Fruit fly (Drosophila melanogaster): ENCODE data around the gene Fntb.

Fntb gene

dm6 chr3R:16432665-16433065 lies at the start of gene Fntb:
TSS of gene Fntb (plus strand) at chr3R:16432998.
- TF ChIP-seq usp (GFP tag; optimal IDR thresholded peaks at IDR 0.05) (no peak), CG8478 (optimal IDR thresholded peaks at IDR 0.05) (no peak), Dll (optimal IDR thresholded peaks at IDR 0.05) (no peak)

- no peak for TF ChIP-seq psq (optimal IDR thresholded peaks at IDR 0.05)
- no peak for TF ChIP-seq CG8478 (optimal IDR thresholded peaks at IDR 0.05)
- no peak for TF ChIP-seq EcR (GFP tag; optimal IDR thresholded peaks at IDR 0.05)
- no peak for TF ChIP-seq pan (optimal IDR thresholded peaks at IDR 0.05)
- no peak for TF ChIP-seq Dll (optimal IDR thresholded peaks at IDR 0.05)
- no peak for TF ChIP-seq usp (GFP tag; optimal IDR thresholded peaks at IDR 0.05)
Observed at dm6 chr3R:16385586-16385985, 47.2 kb upstream of the Fntb start.

dm6 chr3R:16387039-16387438 lies 45.8 kb upstream of the Fntb start:
- TF ChIP-seq pan (optimal IDR thresholded peaks at IDR 0.05) (no peak), psq (optimal IDR thresholded peaks at IDR 0.05) (no peak), usp (GFP tag; optimal IDR thresholded peaks at IDR 0.05) (no peak), CG8478 (optimal IDR thresholded peaks at IDR 0.05) (no peak), EcR (GFP tag; optimal IDR thresholded peaks at IDR 0.05) (no peak), Dll (optimal IDR thresholded peaks at IDR 0.05) (no peak)

- TF ChIP-seq usp (GFP tag; optimal IDR thresholded peaks at IDR 0.05) (no peak), CG8478 (optimal IDR thresholded peaks at IDR 0.05) (no peak), EcR (GFP tag; optimal IDR thresholded peaks at IDR 0.05) (no peak), Dll (optimal IDR thresholded peaks at IDR 0.05) (no peak), psq (optimal IDR thresholded peaks at IDR 0.05) (no peak), pan (optimal IDR thresholded peaks at IDR 0.05) (no peak)
Observed at dm6 chr3R:16389117-16389516, 43.7 kb upstream of the Fntb start.

dm6 chr3R:16394531-16394930 lies 38.3 kb upstream of the Fntb start:
- TF ChIP-seq usp (GFP tag; optimal IDR thresholded peaks at IDR 0.05) (no peak), Dll (optimal IDR thresholded peaks at IDR 0.05) (no peak), pan (optimal IDR thresholded peaks at IDR 0.05) (no peak), CG8478 (optimal IDR thresholded peaks at IDR 0.05) (no peak), psq (optimal IDR thresholded peaks at IDR 0.05) (no peak), EcR (GFP tag; optimal IDR thresholded peaks at IDR 0.05) (no peak)

- TF ChIP-seq EcR (GFP tag; optimal IDR thresholded peaks at IDR 0.05) = no peak
Observed at dm6 chr3R:16395448-16395847, 37.4 kb upstream of the Fntb start.

- TF ChIP-seq CG8478 (optimal IDR thresholded peaks at IDR 0.05) (no peak), pan (optimal IDR thresholded peaks at IDR 0.05) (no peak), EcR (GFP tag; optimal IDR thresholded peaks at IDR 0.05) (no peak), Dll (optimal IDR thresholded peaks at IDR 0.05) (no peak), usp (GFP tag; optimal IDR thresholded peaks at IDR 0.05) (no peak), psq (optimal IDR thresholded peaks at IDR 0.05) (no peak)
Observed at dm6 chr3R:16396565-16396964, 36.2 kb upstream of the Fntb start.

dm6 chr3R:16403023-16403733 lies 29.6 kb upstream of the Fntb start, which contains the start of gene ss:
TSS of gene ss (minus strand) at chr3R:16403690.
- TF ChIP-seq EcR (GFP tag; optimal IDR thresholded peaks at IDR 0.05) (no peak), usp (GFP tag; optimal IDR thresholded peaks at IDR 0.05) (no peak), pan (optimal IDR thresholded peaks at IDR 0.05) (no peak), CG8478 (optimal IDR thresholded peaks at IDR 0.05) (peak; percentile 66)

- TF ChIP-seq CG8478 (optimal IDR thresholded peaks at IDR 0.05) (peak; percentile 57), usp (GFP tag; optimal IDR thresholded peaks at IDR 0.05) (no peak), psq (optimal IDR thresholded peaks at IDR 0.05) (no peak)
Observed at dm6 chr3R:16403734-16404057, 29.1 kb upstream of the Fntb start.

- no peak for TF ChIP-seq usp (GFP tag; optimal IDR thresholded peaks at IDR 0.05)
- TF ChIP-seq EcR (GFP tag; optimal IDR thresholded peaks at IDR 0.05) = no peak
- no peak for TF ChIP-seq CG8478 (optimal IDR thresholded peaks at IDR 0.05)
- TF ChIP-seq Dll (optimal IDR thresholded peaks at IDR 0.05) = no peak
- TF ChIP-seq psq (optimal IDR thresholded peaks at IDR 0.05) = no peak
- no peak for TF ChIP-seq pan (optimal IDR thresholded peaks at IDR 0.05)
Observed at dm6 chr3R:16406618-16407017, 26.2 kb upstream of the Fntb start.

- no peak for TF ChIP-seq Dll (optimal IDR thresholded peaks at IDR 0.05)
- no peak for TF ChIP-seq psq (optimal IDR thresholded peaks at IDR 0.05)
- TF ChIP-seq EcR (GFP tag; optimal IDR thresholded peaks at IDR 0.05) = no peak
- no peak for TF ChIP-seq CG8478 (optimal IDR thresholded peaks at IDR 0.05)
- TF ChIP-seq usp (GFP tag; optimal IDR thresholded peaks at IDR 0.05) = no peak
- no peak for TF ChIP-seq pan (optimal IDR thresholded peaks at IDR 0.05)
Observed at dm6 chr3R:16408434-16408833, 24.4 kb upstream of the Fntb start.

- no peak for TF ChIP-seq CG8478 (optimal IDR thresholded peaks at IDR 0.05)
- TF ChIP-seq usp (GFP tag; optimal IDR thresholded peaks at IDR 0.05) = no peak
- no peak for TF ChIP-seq psq (optimal IDR thresholded peaks at IDR 0.05)
- TF ChIP-seq pan (optimal IDR thresholded peaks at IDR 0.05) = no peak
- no peak for TF ChIP-seq Dll (optimal IDR thresholded peaks at IDR 0.05)
- no peak for TF ChIP-seq EcR (GFP tag; optimal IDR thresholded peaks at IDR 0.05)
Observed at dm6 chr3R:16410706-16411105, 22.1 kb upstream of the Fntb start.

- TF ChIP-seq psq (optimal IDR thresholded peaks at IDR 0.05) (no peak), usp (GFP tag; optimal IDR thresholded peaks at IDR 0.05) (no peak), Dll (optimal IDR thresholded peaks at IDR 0.05) (no peak), pan (optimal IDR thresholded peaks at IDR 0.05) (no peak), EcR (GFP tag; optimal IDR thresholded peaks at IDR 0.05) (no peak), CG8478 (optimal IDR thresholded peaks at IDR 0.05) (no peak)
Observed at dm6 chr3R:16413734-16414133, 19.1 kb upstream of the Fntb start.

All from whole organism.